Worm (Caenorhabditis elegans): ENCODE measurements around the gene spp-16.

Gene spp-16

DNA sequence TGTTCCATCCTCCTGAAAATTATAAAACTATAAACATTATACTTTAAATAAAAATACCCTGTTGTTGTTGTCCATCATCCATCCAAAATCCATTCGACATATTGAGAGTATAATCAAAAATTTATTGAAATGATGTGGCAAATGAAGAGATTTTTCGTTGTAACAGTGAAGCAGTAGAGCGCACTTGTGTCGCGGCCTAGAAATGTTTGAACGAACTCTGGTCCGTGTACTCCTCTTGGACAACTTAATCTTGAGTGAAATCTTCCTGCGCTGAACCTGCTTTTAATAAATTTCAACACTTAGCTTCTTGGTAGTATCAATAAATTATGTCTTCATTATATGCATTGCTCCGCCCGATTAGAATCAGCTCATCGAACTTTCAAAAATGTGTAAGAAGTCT, 6.5 kb downstream of the spp-16 start, which contains the start of the genes F32D8.14 and F32D8.5:
TSS of gene F32D8.14 (minus strand) at position 188 of the 400 bp plus-strand sequence.
TSS of gene F32D8.5 (plus strand) at position 200 of the 400 bp plus-strand sequence.
- TF ChIP-seq ZK546.5 (tag; optimal IDR thresholded peaks at IDR 0.05), result peak; percentile 73
- TF ChIP-seq unc-55 (GFP tag; optimal IDR thresholded peaks at IDR 0.05), result peak; percentile 88
- no peak for TF ChIP-seq nhr-12 (tag; optimal IDR thresholded peaks at IDR 0.05)
- TF ChIP-seq nhr-77 (tag; optimal IDR thresholded peaks at IDR 0.05), result no peak
- TF ChIP-seq lin-13 (GFP tag; optimal IDR thresholded peaks at IDR 0.05), result peak; percentile 85
- TF ChIP-seq nhr-237 (tag; optimal IDR thresholded peaks at IDR 0.05), result no peak
- no peak for TF ChIP-seq zag-1 (tag; optimal IDR thresholded peaks at IDR 0.05)
- TF ChIP-seq unc-62 (GFP tag; optimal IDR thresholded peaks at IDR 0.05), result no peak
- TF ChIP-seq ztf-11 (tag; optimal IDR thresholded peaks at IDR 0.05), result no peak
- peak; percentile 23 for TF ChIP-seq mab-5 (tag; optimal IDR thresholded peaks at IDR 0.05)
- no peak for TF ChIP-seq nhr-23 (tag; optimal IDR thresholded peaks at IDR 0.05)
- TF ChIP-seq snpc-4 (tag; optimal IDR thresholded peaks at IDR 0.05), result peak; percentile 75
- TF ChIP-seq nhr-11 (tag; optimal IDR thresholded peaks at IDR 0.05), result no peak
- no peak for TF ChIP-seq elt-1 (tag; optimal IDR thresholded peaks at IDR 0.05)
- no peak for TF ChIP-seq Y55F3AM.14 (GFP tag; optimal IDR thresholded peaks at IDR 0.05)
- TF ChIP-seq lsy-2 (tag; optimal IDR thresholded peaks at IDR 0.05), result peak; percentile 56 to 89
- no peak for TF ChIP-seq R02D3.7 (tag; optimal IDR thresholded peaks at IDR 0.05)
- no peak for TF ChIP-seq alr-1 (tag; optimal IDR thresholded peaks at IDR 0.05)
- TF ChIP-seq nhr-10 (tag; optimal IDR thresholded peaks at IDR 0.05), result no peak
- no peak for TF ChIP-seq mbf-1 (tag; optimal IDR thresholded peaks at IDR 0.05)
- TF ChIP-seq nhr-129 (tag; optimal IDR thresholded peaks at IDR 0.05), result peak; percentile 81
- no peak for TF ChIP-seq unc-39 (tag; optimal IDR thresholded peaks at IDR 0.05)
- TF ChIP-seq egl-27 (tag; optimal IDR thresholded peaks at IDR 0.05), result peak; percentile 2
- no peak for TF ChIP-seq ztf-1 (GFP tag; conservative IDR thresholded peaks at IDR 0.05)
- TF ChIP-seq nhr-21 (tag; optimal IDR thresholded peaks at IDR 0.05), result peak; percentile 69
- peak; percentile 56 for TF ChIP-seq lin-11 (tag; optimal IDR thresholded peaks at IDR 0.05)
- TF ChIP-seq crh-2 (tag; optimal IDR thresholded peaks at IDR 0.05), result peak; percentile 94
- TF ChIP-seq sma-9 (GFP tag; optimal IDR thresholded peaks at IDR 0.05), result peak; percentile 93
- no peak for TF ChIP-seq sma-9 (tag; optimal IDR thresholded peaks at IDR 0.05)
- no peak for TF ChIP-seq skn-1 (tag; optimal IDR thresholded peaks at IDR 0.05)
- TF ChIP-seq elt-3 (tag; optimal IDR thresholded peaks at IDR 0.05), result no peak
- TF ChIP-seq ceh-82 (tag; optimal IDR thresholded peaks at IDR 0.05), result peak; percentile 29
- peak; percentile 84 for TF ChIP-seq nhr-6 (tag; optimal IDR thresholded peaks at IDR 0.05)
- no peak for TF ChIP-seq dmd-4 (tag; optimal IDR thresholded peaks at IDR 0.05)
- no peak for TF ChIP-seq peb-1 (tag; optimal IDR thresholded peaks at IDR 0.05)
- TF ChIP-seq ztf-4 (tag; optimal IDR thresholded peaks at IDR 0.05), result peak; percentile 60
- TF ChIP-seq sma-3 (GFP tag; optimal IDR thresholded peaks at IDR 0.05), result peak; percentile 84
- peak; percentile 81 for TF ChIP-seq gmeb-1 (tag; optimal IDR thresholded peaks at IDR 0.05)
- peak; percentile 85 for TF ChIP-seq F13H6.1 (tag; optimal IDR thresholded peaks at IDR 0.05)
- peak; percentile 74 for TF ChIP-seq sem-4 (tag; optimal IDR thresholded peaks at IDR 0.05)
- TF ChIP-seq fos-1 (tag; optimal IDR thresholded peaks at IDR 0.05), result peak; percentile 59
- TF ChIP-seq aly-2 (tag; optimal IDR thresholded peaks at IDR 0.05), result no peak
- TF ChIP-seq blmp-1 (tag; optimal IDR thresholded peaks at IDR 0.05; ENCODE audit: insufficient read depth), result peak; percentile 70
- TF ChIP-seq ceh-16 (tag; optimal IDR thresholded peaks at IDR 0.05), result no peak
- peak; percentile 76 for TF ChIP-seq nhr-25 (tag; optimal IDR thresholded peaks at IDR 0.05)
- TF ChIP-seq ama-1 (optimal IDR thresholded peaks at IDR 0.05), result no peak
- TF ChIP-seq C34F6.9 (tag; optimal IDR thresholded peaks at IDR 0.05), result peak; percentile 93
- no peak for TF ChIP-seq lin-39 (tag; optimal IDR thresholded peaks at IDR 0.05)
- no peak for TF ChIP-seq mdl-1 (tag; optimal IDR thresholded peaks at IDR 0.05)
